Fruit fly (Drosophila melanogaster) Kc167 (cell line): ENCODE measurements around the gene CG14930.

ENCODE experiments used
- Sin3A ChIP-seq: fragments of >200 bp; optimal IDR thresholded peaks from 2 replicates; lab custom pipeline; 2018; ENCODE audit warnings: missing external identifiers
- h ChIP-seq: fragments of >200 bp; optimal IDR thresholded peaks from 3 replicates; lab custom pipeline; 2018; ENCODE audit warnings: missing external identifiers
- psq ChIP-seq: fragments of >200 bp; optimal IDR thresholded peaks from 2 replicates; lab custom pipeline; 2017; ENCODE audit warnings: missing external identifiers
- ttk ChIP-seq: sonication (Bioruptor generic); optimal IDR thresholded peaks from 2 replicates; lab custom pipeline; 2017; ENCODE audit warnings: missing external identifiers

dm6 chr2L:11522676-11523075, 1.6 kb upstream of the CG14930 start, which contains the start of gene CG43153:
- TF ChIP-seq ttk (no peak), h (no peak), psq (lab: Kevin White, UChicago) (no peak), Sin3A (no peak)
